Fruit fly (Drosophila melanogaster) whole organism, wandering third instar larva: ENCODE results near the gene Z600.

Source experiments
- Abd-B ChIP-seq: fragments of >200 bp; optimal IDR thresholded peaks from 2 replicates; lab custom pipeline; 2017; ENCODE audit warnings: missing biosample characterization, missing genetic modification characterization
- Hr78 ChIP-seq: fragments of >200 bp; optimal IDR thresholded peaks from 2 replicates; lab custom pipeline; 2017; ENCODE audit warnings: missing biosample characterization, missing genetic modification characterization
- Mio ChIP-seq: sonication (Bioruptor generic); optimal IDR thresholded peaks from 2 replicates; lab custom pipeline; 2016; ENCODE audit warnings: missing biosample characterization, missing genetic modification characterization
- OdsH ChIP-seq: fragments of 200-800 bp; sonication (Bioruptor generic); optimal IDR thresholded peaks from 2 replicates; lab custom pipeline; 2016; ENCODE audit warnings: missing biosample characterization, mild to moderate bottlenecking, missing genetic modification characterization
- br ChIP-seq: fragments of 200-800 bp; sonication (Bioruptor generic); optimal IDR thresholded peaks from 2 replicates; lab custom pipeline; 2016; ENCODE audit warnings: missing biosample characterization, missing genetic modification characterization
- ey ChIP-seq: fragments of 200-800 bp; sonication (Bioruptor generic); optimal IDR thresholded peaks from 2 replicates; lab custom pipeline; 2016; ENCODE audit warnings: missing biosample characterization, missing genetic modification characterization
- h ChIP-seq: fragments of 200-800 bp; sonication (Bioruptor generic); optimal IDR thresholded peaks from 3 replicates; lab custom pipeline; 2016; ENCODE audit warnings: missing biosample characterization, mild to moderate bottlenecking, missing genetic modification characterization
- jim ChIP-seq: fragments of 175-275, 200-325 bp; sonication (Bioruptor generic); optimal IDR thresholded peaks from 2 replicates; lab custom pipeline; 2016; ENCODE audit warnings: missing biosample characterization, mild to moderate bottlenecking, missing genetic modification characterization
- pan ChIP-seq: fragments of >200 bp; optimal IDR thresholded peaks from 2 replicates; lab custom pipeline; 2017
- sv ChIP-seq: fragments of 200-800 bp; sonication (Bioruptor generic); optimal IDR thresholded peaks from 3 replicates; lab custom pipeline; 2016; ENCODE audit warnings: missing biosample characterization, missing genetic modification characterization

dm6 chr3L:15518344-15518743 lies 9.5 kb downstream of the Z600 start:
- TF ChIP-seq h (GFP tag; lab: Kevin White, UChicago) (no peak), ey (GFP tag; lab: Kevin White, UChicago) (no peak), sv (GFP tag; lab: Kevin White, UChicago) (no peak), Hr78 (no peak), OdsH (GFP tag; lab: Kevin White, UChicago) (no peak), br (GFP tag; lab: Kevin White, UChicago) (no peak), jim (no peak), Mio (GFP tag; lab: Kevin White, UChicago) (no peak), pan (no peak), Abd-B (no peak)
